Worm (Caenorhabditis elegans): ENCODE results near the gene dcaf-13.

dcaf-13 gene

ce11 chrII:4424807-4425206, at the start of gene dcaf-13, which contains the start of gene toe-1:
TSS of gene dcaf-13 (minus strand) at chrII:4424902.
TSS of gene toe-1 (plus strand) at chrII:4425167.
- TF ChIP-seq pha-4 (tag; optimal IDR thresholded peaks at IDR 0.05) (no peak), ces-1 (GFP tag; optimal IDR thresholded peaks at IDR 0.05) (peak; percentile 54)

- TF ChIP-seq elt-1 (tag; optimal IDR thresholded peaks at IDR 0.05; ENCODE audit: borderline replicate concordance, insufficient read depth) (no peak), tbx-8 (GFP tag; optimal IDR thresholded peaks at IDR 0.05) (no peak)
These were observed 49.4 kb upstream of the dcaf-13 start for ce11 chrII:4474005-4474655.

- TF ChIP-seq zip-8 (tag; optimal IDR thresholded peaks at IDR 0.05) (no peak), M03D4.4 (tag; optimal IDR thresholded peaks at IDR 0.05) (no peak), mls-2 (tag; optimal IDR thresholded peaks at IDR 0.05) (no peak), tbx-8 (GFP tag; optimal IDR thresholded peaks at IDR 0.05) (no peak), nhr-2 (tag; optimal IDR thresholded peaks at IDR 0.05) (no peak), nhr-237 (tag; optimal IDR thresholded peaks at IDR 0.05) (no peak), mep-1 (tag; optimal IDR thresholded peaks at IDR 0.05) (no peak), lsy-2 (tag; optimal IDR thresholded peaks at IDR 0.05) (no peak), unc-39 (tag; optimal IDR thresholded peaks at IDR 0.05) (no peak), nhr-12 (tag; optimal IDR thresholded peaks at IDR 0.05) (no peak), ceh-83 (GFP tag; optimal IDR thresholded peaks at IDR 0.05) (no peak), mab-5 (tag; optimal IDR thresholded peaks at IDR 0.05) (no peak), unc-120 (tag; optimal IDR thresholded peaks at IDR 0.05; ENCODE audit: poor library complexity, severe bottlenecking) (no peak), ztf-11 (tag; optimal IDR thresholded peaks at IDR 0.05) (no peak), elt-1 (tag; optimal IDR thresholded peaks at IDR 0.05; ENCODE audit: borderline replicate concordance, insufficient read depth) (no peak), blmp-1 (tag; optimal IDR thresholded peaks at IDR 0.05) (no peak), ceh-39 (tag; optimal IDR thresholded peaks at IDR 0.05) (no peak)
These were observed 46.4 kb upstream of the dcaf-13 start, which contains the start of gene W06B4.1 for ce11 chrII:4470972-4471645. TSS of gene W06B4.1 (plus strand) at chrII:4471595.

- TF ChIP-seq mls-2 (tag; optimal IDR thresholded peaks at IDR 0.05), result no peak
- no peak for TF ChIP-seq ceh-43 (GFP tag; optimal IDR thresholded peaks at IDR 0.05)
- no peak for TF ChIP-seq tbx-8 (GFP tag; optimal IDR thresholded peaks at IDR 0.05)
- no peak for TF ChIP-seq hlh-1 (tag; optimal IDR thresholded peaks at IDR 0.05)
- no peak for TF ChIP-seq ceh-39 (tag; optimal IDR thresholded peaks at IDR 0.05)
- TF ChIP-seq sem-2 (GFP tag; optimal IDR thresholded peaks at IDR 0.05), result no peak
- TF ChIP-seq nhr-76 (tag; optimal IDR thresholded peaks at IDR 0.05), result no peak
- TF ChIP-seq mep-1 (tag; optimal IDR thresholded peaks at IDR 0.05), result no peak
- TF ChIP-seq ceh-83 (GFP tag; optimal IDR thresholded peaks at IDR 0.05), result no peak
- no peak for TF ChIP-seq drap-1 (GFP tag; optimal IDR thresholded peaks at IDR 0.05)
- TF ChIP-seq bed-3 (GFP tag; optimal IDR thresholded peaks at IDR 0.05), result no peak
- TF ChIP-seq unc-39 (tag; optimal IDR thresholded peaks at IDR 0.05), result no peak
- TF ChIP-seq ham-2 (GFP tag; optimal IDR thresholded peaks at IDR 0.05), result no peak
- no peak for TF ChIP-seq snpc-4 (tag; optimal IDR thresholded peaks at IDR 0.05)
- no peak for TF ChIP-seq flh-1 (GFP tag; optimal IDR thresholded peaks at IDR 0.05)
- no peak for TF ChIP-seq nhr-237 (tag; optimal IDR thresholded peaks at IDR 0.05)
- TF ChIP-seq cnd-1 (tag; optimal IDR thresholded peaks at IDR 0.05), result no peak
- no peak for TF ChIP-seq zip-8 (tag; optimal IDR thresholded peaks at IDR 0.05)
- no peak for TF ChIP-seq unc-120 (tag; optimal IDR thresholded peaks at IDR 0.05; ENCODE audit: poor library complexity, severe bottlenecking)
- no peak for TF ChIP-seq ztf-11 (tag; optimal IDR thresholded peaks at IDR 0.05)
These were observed 44.3 kb upstream of the dcaf-13 start for ce11 chrII:4468897-4469459.

- TF ChIP-seq nhr-76 (tag; optimal IDR thresholded peaks at IDR 0.05) (no peak), flh-1 (GFP tag; optimal IDR thresholded peaks at IDR 0.05) (no peak), mls-2 (tag; optimal IDR thresholded peaks at IDR 0.05) (no peak), elt-1 (tag; optimal IDR thresholded peaks at IDR 0.05; ENCODE audit: borderline replicate concordance, insufficient read depth) (no peak), mep-1 (tag; optimal IDR thresholded peaks at IDR 0.05) (no peak), M03D4.4 (tag; optimal IDR thresholded peaks at IDR 0.05) (no peak), nhr-28 (tag; optimal IDR thresholded peaks at IDR 0.05) (no peak), hlh-1 (tag; optimal IDR thresholded peaks at IDR 0.05) (no peak), nhr-12 (tag; optimal IDR thresholded peaks at IDR 0.05) (no peak), drap-1 (GFP tag; optimal IDR thresholded peaks at IDR 0.05) (no peak), lin-32 (GFP tag; optimal IDR thresholded peaks at IDR 0.05) (no peak), lin-13 (tag; optimal IDR thresholded peaks at IDR 0.05) (no peak)
These were observed 43.2 kb upstream of the dcaf-13 start, which contains the start of gene W06B4.2 for ce11 chrII:4467869-4468268. TSS of gene W06B4.2 (plus strand) at chrII:4468169.
